Fruit fly (Drosophila melanogaster) whole organism, wandering third instar larva: ENCODE measurements around the gene rumi.

Experiments
- Dfd ChIP-seq: fragments of >200 bp; optimal IDR thresholded peaks from 2 replicates; lab custom pipeline; 2017; ENCODE audit warnings: missing biosample characterization, missing genetic modification characterization
- GATAd ChIP-seq: sonication (Bioruptor generic); optimal IDR thresholded peaks from 2 replicates; lab custom pipeline; 2016; ENCODE audit warnings: missing biosample characterization, missing genetic modification characterization
- HLH106 ChIP-seq: fragments of 200-800 bp; optimal IDR thresholded peaks from 3 replicates; lab custom pipeline; 2019; ENCODE audit warnings: missing biosample characterization, mild to moderate bottlenecking, missing genetic modification characterization, moderate library complexity
- Hr78 ChIP-seq: fragments of >200 bp; optimal IDR thresholded peaks from 2 replicates; lab custom pipeline; 2017; ENCODE audit warnings: missing biosample characterization, missing genetic modification characterization
- OdsH ChIP-seq: fragments of 200-800 bp; sonication (Bioruptor generic); optimal IDR thresholded peaks from 2 replicates; lab custom pipeline; 2016; ENCODE audit warnings: missing biosample characterization, mild to moderate bottlenecking, missing genetic modification characterization
- Vsx2 ChIP-seq: fragments of 200-300, 225-300 bp; sonication (Bioruptor generic); optimal IDR thresholded peaks from 2 replicates; lab custom pipeline; 2018; ENCODE audit warnings: missing biosample characterization, missing genetic modification characterization; ENCODE audit not compliant: partially characterized antibody
- dsf ChIP-seq: sonication (Bioruptor generic); optimal IDR thresholded peaks from 2 replicates; lab custom pipeline; 2016; ENCODE audit warnings: missing biosample characterization, missing genetic modification characterization, borderline replicate concordance
- h ChIP-seq: fragments of 200-800 bp; sonication (Bioruptor generic); optimal IDR thresholded peaks from 3 replicates; lab custom pipeline; 2016; ENCODE audit warnings: missing biosample characterization, mild to moderate bottlenecking, missing genetic modification characterization
- pan ChIP-seq: fragments of >200 bp; optimal IDR thresholded peaks from 2 replicates; lab custom pipeline; 2017
- rgr ChIP-seq: fragments of 200-800 bp; sonication (Bioruptor generic); optimal IDR thresholded peaks from 3 replicates; lab custom pipeline; 2016; ENCODE audit warnings: missing biosample characterization, mild to moderate bottlenecking, missing genetic modification characterization
- woc ChIP-seq: sonication (Bioruptor generic); optimal IDR thresholded peaks from 2 replicates; lab custom pipeline; 2016; ENCODE audit warnings: missing biosample characterization, mild to moderate bottlenecking, missing genetic modification characterization

DNA sequence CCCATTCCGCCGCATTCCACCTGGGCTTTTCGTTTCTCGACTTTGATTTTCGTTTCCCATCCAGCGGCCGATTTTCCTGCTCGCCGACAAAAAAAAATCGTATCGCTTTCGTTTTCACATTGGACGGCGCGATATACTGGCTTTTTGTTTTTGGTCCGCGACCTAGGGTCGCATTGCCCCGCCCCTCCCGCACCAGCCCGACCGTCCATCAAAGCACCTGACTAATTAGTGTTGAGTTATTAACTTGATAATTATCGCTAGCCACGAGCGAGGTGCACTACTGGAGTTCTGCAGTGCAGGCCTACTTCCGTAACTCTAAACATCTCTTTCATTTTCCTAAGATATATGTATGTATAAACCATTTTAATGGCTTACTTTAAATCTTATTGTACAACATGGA is 1.3 kb upstream of the rumi start:
- TF ChIP-seq OdsH (GFP tag; lab: Kevin White, UChicago) (no peak), Vsx2 (no peak), Hr78 (GFP tag; lab: Kevin White, UChicago) (no peak), pan (lab: Kevin White, UChicago) (no peak), h (GFP tag; lab: Kevin White, UChicago) (no peak), GATAd (GFP tag; lab: Kevin White, UChicago) (no peak), dsf (GFP tag; lab: Kevin White, UChicago) (no peak), rgr (GFP tag; lab: Kevin White, UChicago) (no peak), woc (GFP tag; lab: Kevin White, UChicago) (no peak), Dfd (GFP tag; lab: Kevin White, UChicago) (no peak), HLH106 (no peak)
